Worm (Caenorhabditis elegans) whole organism, early embryonic: ENCODE data around the gene F57A10.4.

ENCODE experiments used
- F13C5.2 ChIP-seq: sonication (generic microtip); optimal IDR thresholded peaks from 2 replicates; lab custom pipeline; 2017; ENCODE audit warnings: mild to moderate bottlenecking, missing genetic modification characterization, inconsistent platforms, missing compliant biosample characterization
- aly-1 ChIP-seq: sonication (generic microtip); optimal IDR thresholded peaks from 2 replicates; lab custom pipeline; 2016; ENCODE audit warnings: missing genetic modification characterization, missing compliant biosample characterization
- ama-1 ChIP-seq: fragments of 150-350 bp; optimal IDR thresholded peaks from 2 replicates; lab custom pipeline; 2014
- ceh-13 ChIP-seq: fragments of 200-800 bp; sonication (Bioruptor generic); optimal IDR thresholded peaks from 2 replicates; lab custom pipeline; 2018; ENCODE audit warnings: mild to moderate bottlenecking, missing genetic modification characterization, missing compliant biosample characterization
- ceh-36 ChIP-seq: sonication (generic microtip); optimal IDR thresholded peaks from 2 replicates; lab custom pipeline; 2016; ENCODE audit warnings: missing genetic modification characterization, inconsistent platforms, missing compliant biosample characterization
- ets-7 ChIP-seq: sonication (generic microtip); optimal IDR thresholded peaks from 2 replicates; lab custom pipeline; 2016; ENCODE audit warnings: missing genotype, missing genetic modification characterization, missing compliant biosample characterization
- flt-1 ChIP-seq: fragments of 200-800 bp; sonication (Bioruptor generic); IDR thresholded peaks from 2 replicates; pipeline ENCODE4 v1.3.6; 2022; ENCODE audit warnings: missing genetic modification characterization, missing compliant biosample characterization
- hmbx-1 ChIP-seq: sonication (generic microtip); optimal IDR thresholded peaks from 2 replicates; lab custom pipeline; 2016; ENCODE audit warnings: mild to moderate bottlenecking, missing genetic modification characterization, missing compliant biosample characterization
- hmg-4 ChIP-seq: fragments of 200-800 bp; sonication (Bioruptor generic); optimal IDR thresholded peaks from 2 replicates; lab custom pipeline; 2018; ENCODE audit warnings: mild to moderate bottlenecking, missing genetic modification characterization, missing compliant biosample characterization
- hnd-1 ChIP-seq: sonication (generic microtip); optimal IDR thresholded peaks from 2 replicates; lab custom pipeline; 2016; ENCODE audit warnings: missing genetic modification characterization, missing compliant biosample characterization
- pes-1 ChIP-seq: fragments of 200-800 bp; sonication (Bioruptor generic); IDR thresholded peaks from 2 replicates; pipeline ENCODE4 v1.3.6; 2022; ENCODE audit warnings: missing genetic modification reagents, missing genetic modification characterization, missing compliant biosample characterization
- tbx-11 ChIP-seq: fragments of 200-800 bp; sonication (Bioruptor generic); IDR thresholded peaks from 2 replicates; pipeline ENCODE4 v1.3.6; 2022; ENCODE audit warnings: missing genetic modification characterization, missing compliant biosample characterization
- tbx-37 ChIP-seq: fragments of 200-800 bp; sonication (Bioruptor generic); conservative IDR thresholded peaks from 2 replicates; pipeline ENCODE4 v1.3.6; 2022; ENCODE audit warnings: missing genetic modification reagents, missing genetic modification characterization, missing compliant biosample characterization
- tra-4 ChIP-seq: sonication (generic microtip); optimal IDR thresholded peaks from 2 replicates; lab custom pipeline; 2017; ENCODE audit warnings: missing genetic modification characterization, missing compliant biosample characterization

DNA sequence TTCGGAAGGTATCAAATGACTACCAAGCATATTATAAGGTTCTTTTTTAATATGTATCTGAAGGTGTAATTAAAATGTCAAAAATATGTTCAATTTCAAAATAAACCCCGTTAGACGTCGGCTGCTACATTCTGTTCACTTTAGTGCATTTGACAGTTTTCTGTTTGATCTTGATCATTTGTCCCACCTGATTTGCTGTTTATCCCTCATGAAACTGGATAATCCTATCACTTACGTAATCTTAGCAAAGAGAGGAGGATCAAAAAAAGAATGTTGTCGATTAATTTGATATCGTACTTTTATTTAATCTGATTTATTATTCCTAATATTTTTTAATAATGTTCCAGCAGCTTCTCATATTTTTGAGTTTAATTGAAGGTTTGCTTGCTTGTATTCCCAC is 41.2 kb downstream of the F57A10.4 start, which contains the start of gene F54B8.1:
- no peak for TF ChIP-seq tra-4 (tag; lab: Kevin White, UChicago)
- TF ChIP-seq ama-1 (lab: Kevin White, UChicago) = no peak
- TF ChIP-seq ceh-13 (GFP tag; lab: Kevin White, UChicago) = no peak
- TF ChIP-seq flt-1 (GFP tag; lab: Robert Waterston, UW) = no peak
- TF ChIP-seq ceh-36 (tag; lab: Kevin White, UChicago) = no peak
- TF ChIP-seq hmg-4 (GFP tag; lab: Kevin White, UChicago) = no peak
- TF ChIP-seq ets-7 (tag; lab: Kevin White, UChicago) = no peak
- no peak for TF ChIP-seq F13C5.2 (tag; lab: Kevin White, UChicago)
- no peak for TF ChIP-seq tbx-11
- no peak for TF ChIP-seq hnd-1 (tag; lab: Kevin White, UChicago)
- TF ChIP-seq tbx-37 (GFP tag; lab: Robert Waterston, UW) = no peak
- no peak for TF ChIP-seq pes-1 (GFP tag; lab: Robert Waterston, UW)
- no peak for TF ChIP-seq hmbx-1 (tag; lab: Kevin White, UChicago)
- TF ChIP-seq aly-1 = no peak
